Fruit fly (Drosophila melanogaster) whole organism, adult: ENCODE results near the gene BCL7-like.

Experiments
- CG11617 ChIP-seq: fragments of 200-800 bp; sonication (Bioruptor generic); optimal IDR thresholded peaks from 2 replicates; lab custom pipeline; 2017; ENCODE audit warnings: mild to moderate bottlenecking, missing biosample characterization, missing genetic modification reagents, missing genetic modification characterization
- CG12768 ChIP-seq: fragments of 200-800 bp; sonication (Bioruptor generic); optimal IDR thresholded peaks from 2 replicates; lab custom pipeline; 2017; ENCODE audit warnings: missing biosample characterization, missing genetic modification characterization, mild to moderate bottlenecking, moderate library complexity, missing genetic modification reagents
- CG14711 ChIP-seq: fragments of 200-800 bp; sonication (Bioruptor generic); optimal IDR thresholded peaks from 2 replicates; lab custom pipeline; 2018; ENCODE audit warnings: missing biosample characterization, mild to moderate bottlenecking, missing genetic modification characterization, moderate library complexity
- CG1620 ChIP-seq: fragments of 200-800 bp; sonication (Bioruptor generic); optimal IDR thresholded peaks from 2 replicates; lab custom pipeline; 2016; ENCODE audit warnings: missing biosample characterization, missing genetic modification characterization
- CG5204 ChIP-seq: fragments of 200-800 bp; sonication (Bioruptor generic); optimal IDR thresholded peaks from 2 replicates; lab custom pipeline; 2016; ENCODE audit warnings: missing biosample characterization, missing genetic modification characterization
- CG7045 ChIP-seq: fragments of 200-800 bp; sonication (Bioruptor generic); optimal IDR thresholded peaks from 2 replicates; lab custom pipeline; 2017; ENCODE audit warnings: missing biosample characterization, mild to moderate bottlenecking, missing genetic modification characterization
- CG7101 ChIP-seq: fragments of 200-800 bp; sonication (Bioruptor generic); optimal IDR thresholded peaks from 2 replicates; lab custom pipeline; 2018; ENCODE audit warnings: missing biosample characterization, mild to moderate bottlenecking, missing genetic modification characterization, moderate library complexity
- Crg-1 ChIP-seq: fragments of 200-800 bp; sonication (Bioruptor generic); optimal IDR thresholded peaks from 2 replicates; lab custom pipeline; 2016; ENCODE audit warnings: missing biosample characterization, missing genetic modification characterization
- Mnt ChIP-seq: fragments of 200-800 bp; sonication (Bioruptor generic); optimal IDR thresholded peaks from 2 replicates; lab custom pipeline; 2016; ENCODE audit warnings: missing biosample characterization, mild to moderate bottlenecking, missing genetic modification characterization
- bab1 ChIP-seq: fragments of 200-800 bp; sonication (Bioruptor generic); optimal IDR thresholded peaks from 3 replicates; lab custom pipeline; 2019; ENCODE audit warnings: missing biosample characterization, mild to moderate bottlenecking, missing genetic modification characterization, moderate library complexity
- cnc ChIP-seq, 2 experiments: fragments of >200 bp; optimal IDR thresholded peaks; 2 replicates each; lab custom pipeline; 2017
- kay ChIP-seq: fragments of 200-800 bp; sonication (Bioruptor generic); peaks from one replicate; lab custom pipeline; 2016; ENCODE audit warnings: missing biosample characterization, missing genetic modification characterization, borderline replicate concordance
- ovo ChIP-seq: fragments of 200-800 bp; sonication (Bioruptor generic); optimal IDR thresholded peaks from 2 replicates; lab custom pipeline; 2016; ENCODE audit warnings: missing biosample characterization, missing genetic modification characterization
- toe ChIP-seq: fragments of 200-800 bp; sonication (Bioruptor generic); optimal IDR thresholded peaks from 2 replicates; lab custom pipeline; 2016; ENCODE audit warnings: missing biosample characterization, missing genetic modification characterization

- TF ChIP-seq bab1 (GFP tag; lab: Kevin White, UChicago) (no peak), kay (GFP tag; lab: Kevin White, UChicago) (no peak), CG11617 (GFP tag; lab: Kevin White, UChicago) (no peak), Mnt (GFP tag; lab: Kevin White, UChicago) (no peak), CG14711 (tag; lab: Kevin White, UChicago) (no peak), CG7045 (GFP tag; lab: Kevin White, UChicago) (no peak), CG5204 (no peak), cnc (optimal IDR thresholded peaks at IDR 0.05; lab: Kevin White, UChicago) (no peak), ovo (GFP tag; lab: Kevin White, UChicago) (no peak), Crg-1 (no peak), CG1620 (GFP tag; lab: Kevin White, UChicago) (no peak), toe (GFP tag; lab: Kevin White, UChicago) (no peak), CG7101 (tag; lab: Kevin White, UChicago) (no peak), CG12768 (GFP tag; lab: Kevin White, UChicago) (no peak)
These were observed 37.9 kb downstream of the BCL7-like start for dm6 chrX:9394358-9394757.
